Worm (Caenorhabditis elegans) whole organism, mixed stage, embryonic: ENCODE data around the gene gei-18.

Experiments used
- drap-1 ChIP-seq: fragments of 200-800 bp; sonication (Bioruptor generic); optimal IDR thresholded peaks from 3 replicates; lab custom pipeline; 2018; ENCODE audit warnings: mild to moderate bottlenecking, missing genetic modification characterization, missing compliant biosample characterization
- mab-5 ChIP-seq: fragments of 150-350 bp; optimal IDR thresholded peaks from 2 replicates; lab custom pipeline; 2014; ENCODE audit warnings: missing biosample characterization, missing genetic modification characterization
- nhr-237 ChIP-seq: fragments of 150-350 bp; optimal IDR thresholded peaks from 2 replicates; lab custom pipeline; 2014; ENCODE audit warnings: missing biosample characterization, missing genetic modification characterization
- nhr-28 ChIP-seq: fragments of 150-350 bp; optimal IDR thresholded peaks from 2 replicates; lab custom pipeline; 2014; ENCODE audit warnings: missing biosample characterization, missing genetic modification characterization
- pha-4 ChIP-seq: fragments of 150-350 bp; optimal IDR thresholded peaks from 2 replicates; lab custom pipeline; 2018; ENCODE audit warnings: missing biosample characterization, missing genetic modification reagents, missing genetic modification characterization
- ztf-11 ChIP-seq: fragments of 150-350 bp; optimal IDR thresholded peaks from 2 replicates; lab custom pipeline; 2014; ENCODE audit warnings: missing biosample characterization, missing genetic modification characterization

- TF ChIP-seq nhr-237 (tag; lab: Kevin White, UChicago) (no peak), ztf-11 (no peak), drap-1 (GFP tag; lab: Kevin White, UChicago) (no peak), nhr-28 (tag; lab: Kevin White, UChicago) (no peak), pha-4 (no peak), mab-5 (tag; lab: Kevin White, UChicago) (no peak)
These were observed 37.6 kb upstream of the gei-18 start, which contains the start of the genes irld-56 and irld-55 for ce11 chrIV:14019883-14020282.
